Fruit fly (Drosophila melanogaster) whole organism, pupa: ENCODE data around the gene RpL37A.

Source experiments
- CG10348 ChIP-seq: fragments of 200-800 bp; sonication (Bioruptor generic); IDR thresholded peaks from 2 replicates; pipeline ENCODE4 v1.3.6; 2022; ENCODE audit warnings: missing biosample characterization, missing genetic modification characterization
- CG12605 ChIP-seq: fragments of 200-800 bp; sonication (Bioruptor generic); IDR thresholded peaks from 2 replicates; pipeline ENCODE4 v1.3.6; 2022; ENCODE audit warnings: missing biosample characterization, missing genetic modification characterization
- CG13204 ChIP-seq: fragments of 200-800 bp; sonication (Bioruptor generic); optimal IDR thresholded peaks from 2 replicates; lab custom pipeline; 2018; ENCODE audit warnings: missing biosample characterization, mild to moderate bottlenecking, missing genetic modification characterization, moderate library complexity
- CG14655 ChIP-seq: fragments of 200-800 bp; sonication (Bioruptor generic); optimal IDR thresholded peaks from 3 replicates; lab custom pipeline; 2017; ENCODE audit warnings: mild to moderate bottlenecking, missing biosample characterization, missing genetic modification reagents, missing genetic modification characterization
- CG15710 ChIP-seq: fragments of 200-800 bp; sonication (Bioruptor generic); optimal IDR thresholded peaks from 2 replicates; lab custom pipeline; 2018; ENCODE audit warnings: missing biosample characterization, mild to moderate bottlenecking, missing genetic modification characterization, moderate library complexity
- CG17806 ChIP-seq: fragments of 200-800 bp; sonication (Bioruptor generic); optimal IDR thresholded peaks from 2 replicates; lab custom pipeline; 2018; ENCODE audit warnings: missing biosample characterization, mild to moderate bottlenecking, missing genetic modification characterization, moderate library complexity
- CG32121 ChIP-seq: fragments of 200-800 bp; sonication (Bioruptor generic); IDR thresholded peaks from 2 replicates; pipeline ENCODE4 v1.3.6; 2022; ENCODE audit warnings: missing biosample characterization, missing genetic modification characterization
- CG34367 ChIP-seq: fragments of 200-800 bp; sonication (Bioruptor generic); optimal IDR thresholded peaks from 2 replicates; lab custom pipeline; 2018; ENCODE audit warnings: missing biosample characterization, mild to moderate bottlenecking, missing genetic modification characterization
- CG4496 ChIP-seq: fragments of 200-800 bp; sonication (Bioruptor generic); IDR thresholded peaks from 3 replicates; pipeline ENCODE4 v1.3.6; 2022; ENCODE audit warnings: missing biosample characterization, missing genetic modification characterization
- CG8159 ChIP-seq: fragments of 200-800 bp; sonication (Bioruptor generic); optimal IDR thresholded peaks from 3 replicates; lab custom pipeline; 2018; ENCODE audit warnings: missing biosample characterization, mild to moderate bottlenecking, missing genetic modification characterization, moderate library complexity
- CG8301 ChIP-seq: fragments of 200-800 bp; sonication (Bioruptor generic); optimal IDR thresholded peaks from 2 replicates; lab custom pipeline; 2018; ENCODE audit warnings: missing biosample characterization, mild to moderate bottlenecking, missing genetic modification characterization
- CG9948 ChIP-seq: fragments of 200-800 bp; sonication (Bioruptor generic); optimal IDR thresholded peaks from 2 replicates; lab custom pipeline; 2018; ENCODE audit warnings: missing biosample characterization, mild to moderate bottlenecking, missing genetic modification characterization, moderate library complexity
- D1 ChIP-seq: fragments of 200-800 bp; sonication (Bioruptor generic); optimal IDR thresholded peaks from 2 replicates; lab custom pipeline; 2018; ENCODE audit warnings: missing biosample characterization, mild to moderate bottlenecking, missing genetic modification characterization, moderate library complexity
- EcR ChIP-seq: fragments of 200-800 bp; sonication (Bioruptor generic); optimal IDR thresholded peaks from 3 replicates; lab custom pipeline; 2019; ENCODE audit warnings: missing biosample characterization, missing genetic modification characterization, mild to moderate bottlenecking, moderate library complexity, missing genetic modification reagents
- Ets98B ChIP-seq: fragments of 200-800 bp; sonication (Bioruptor generic); IDR thresholded peaks from 2 replicates; pipeline ENCODE4 v1.3.6; 2022; ENCODE audit warnings: missing biosample characterization, missing genetic modification characterization
- Pif1A ChIP-seq: fragments of 200-800 bp; sonication (Bioruptor generic); optimal IDR thresholded peaks from 3 replicates; lab custom pipeline; 2016; ENCODE audit warnings: missing biosample characterization, missing genetic modification characterization
- Pif1B ChIP-seq: fragments of 200-800 bp; sonication (Bioruptor generic); optimal IDR thresholded peaks from 3 replicates; lab custom pipeline; 2016; ENCODE audit warnings: missing biosample characterization, missing genetic modification characterization
- Snoo ChIP-seq: fragments of 200-800 bp; sonication (Bioruptor generic); optimal IDR thresholded peaks from 3 replicates; lab custom pipeline; 2017; ENCODE audit warnings: missing biosample characterization, mild to moderate bottlenecking, missing genetic modification characterization, inconsistent platforms
- fd96Ca ChIP-seq: fragments of 200-800 bp; sonication (Bioruptor generic); IDR thresholded peaks from 3 replicates; pipeline ENCODE4 v1.3.6; 2022; ENCODE audit warnings: missing biosample characterization, missing genetic modification characterization
- gl ChIP-seq: fragments of 200-800 bp; sonication (Bioruptor generic); optimal IDR thresholded peaks from 2 replicates; lab custom pipeline; 2018; ENCODE audit warnings: missing biosample characterization, mild to moderate bottlenecking, missing genetic modification characterization
- rn ChIP-seq: fragments of 200-800 bp; sonication (Bioruptor generic); IDR thresholded peaks from 2 replicates; pipeline ENCODE4 v1.3.6; 2022; ENCODE audit warnings: missing biosample characterization, missing genetic modification characterization

Gene RpL37A

DNA sequence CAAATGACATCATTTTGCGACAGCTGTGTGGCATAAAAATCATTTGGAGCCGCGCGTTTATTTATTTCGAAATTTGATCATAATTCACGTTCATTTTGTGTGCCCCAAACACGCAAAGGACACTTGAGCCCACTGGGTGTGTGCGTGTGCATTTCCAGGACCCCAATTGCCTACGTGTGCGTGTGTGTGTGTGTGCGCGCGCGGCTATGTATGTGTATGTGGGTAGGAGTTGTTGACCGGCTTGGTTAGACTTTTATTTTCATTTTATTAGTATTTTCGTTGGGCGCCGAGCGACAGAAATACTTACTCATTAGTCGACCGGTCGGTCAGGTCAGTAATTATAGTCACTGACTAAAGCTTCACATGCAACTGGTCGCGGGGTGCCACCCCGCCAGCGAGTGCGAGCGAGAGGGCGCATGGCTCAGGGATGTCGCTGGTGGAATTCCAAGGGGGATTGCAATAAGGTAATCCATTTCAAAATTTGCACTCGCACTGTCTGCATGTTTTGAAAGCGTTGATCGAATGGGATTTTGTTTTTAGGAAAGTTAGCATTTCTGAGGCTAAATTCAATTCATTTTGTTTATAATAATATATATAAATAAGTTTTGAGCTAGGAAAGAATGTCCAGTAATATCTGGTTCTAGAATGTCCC, 27.1 kb upstream of the RpL37A start:
- TF ChIP-seq fd96Ca (GFP tag; lab: Robert Waterston, UW) (peak; percentile 87), CG15710 (peak; percentile 61), CG9948 (tag; lab: Kevin White, UChicago) (peak; percentile 60), CG8301 (tag; lab: Kevin White, UChicago) (peak; percentile 60), Pif1A (peak; percentile 80), CG12605 (GFP tag; lab: Robert Waterston, UW) (peak; percentile 68), Snoo (peak; percentile 46), EcR (GFP tag; lab: Kevin White, UChicago) (peak; percentile 87), rn (GFP tag; lab: Robert Waterston, UW) (no peak), CG34367 (tag; lab: Kevin White, UChicago) (peak; percentile 27), CG32121 (GFP tag; lab: Robert Waterston, UW) (peak; percentile 82), CG14655 (peak; percentile 79), gl (tag; lab: Kevin White, UChicago) (peak; percentile 27), CG13204 (GFP tag; lab: Kevin White, UChicago) (peak; percentile 40), Pif1B (GFP tag; lab: Kevin White, UChicago) (peak; percentile 66), CG17806 (tag; lab: Kevin White, UChicago) (peak; percentile 61), Ets98B (GFP tag; lab: Robert Waterston, UW) (peak; percentile 82), CG4496 (GFP tag; lab: Robert Waterston, UW) (peak; percentile 88), D1 (tag; lab: Kevin White, UChicago) (no peak), CG10348 (GFP tag; lab: Robert Waterston, UW) (0 out of 2 replicates have a peak, but pooled peaks have one; percentile 36), CG8159 (tag; lab: Kevin White, UChicago) (peak; percentile 51)

DNA sequence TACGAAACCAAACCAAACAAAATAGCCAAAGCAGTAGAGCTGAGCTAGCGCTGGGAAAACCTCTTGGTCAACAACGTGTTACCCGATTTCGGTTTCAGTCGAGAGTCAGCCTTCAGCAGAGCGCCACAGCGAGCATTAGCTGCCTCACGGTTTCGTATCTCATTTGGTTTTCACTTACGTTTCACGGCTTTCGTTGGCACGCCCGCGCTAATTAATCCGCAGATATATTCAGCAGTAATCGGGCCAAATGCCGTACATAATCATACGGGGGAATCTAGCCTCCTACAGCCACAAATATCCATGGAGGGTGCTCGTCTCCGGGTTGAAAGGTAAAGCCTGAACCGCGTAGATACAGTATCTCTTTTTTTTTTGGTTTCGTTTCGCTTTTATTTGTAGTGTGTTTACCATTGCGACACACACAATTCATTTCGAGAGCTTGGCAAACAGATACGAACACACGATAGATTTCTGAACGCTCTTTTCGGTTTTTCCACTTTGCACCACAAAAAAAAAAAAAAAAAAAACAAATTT, 26.3 kb upstream of the RpL37A start, which contains the start of gene CG31650:
CG31650 (minus strand) TSS at position 352 of the 531 bp plus-strand sequence.
- TF ChIP-seq Ets98B (GFP tag; lab: Robert Waterston, UW) (no peak), Pif1A (no peak), CG34367 (tag; lab: Kevin White, UChicago) (no peak), CG15710 (no peak), CG8159 (tag; lab: Kevin White, UChicago) (no peak), Pif1B (GFP tag; lab: Kevin White, UChicago) (no peak), CG4496 (GFP tag; lab: Robert Waterston, UW) (0 out of 3 replicates have a peak, but pooled peaks have one; percentile 33), CG10348 (GFP tag; lab: Robert Waterston, UW) (no peak), gl (tag; lab: Kevin White, UChicago) (no peak)

DNA sequence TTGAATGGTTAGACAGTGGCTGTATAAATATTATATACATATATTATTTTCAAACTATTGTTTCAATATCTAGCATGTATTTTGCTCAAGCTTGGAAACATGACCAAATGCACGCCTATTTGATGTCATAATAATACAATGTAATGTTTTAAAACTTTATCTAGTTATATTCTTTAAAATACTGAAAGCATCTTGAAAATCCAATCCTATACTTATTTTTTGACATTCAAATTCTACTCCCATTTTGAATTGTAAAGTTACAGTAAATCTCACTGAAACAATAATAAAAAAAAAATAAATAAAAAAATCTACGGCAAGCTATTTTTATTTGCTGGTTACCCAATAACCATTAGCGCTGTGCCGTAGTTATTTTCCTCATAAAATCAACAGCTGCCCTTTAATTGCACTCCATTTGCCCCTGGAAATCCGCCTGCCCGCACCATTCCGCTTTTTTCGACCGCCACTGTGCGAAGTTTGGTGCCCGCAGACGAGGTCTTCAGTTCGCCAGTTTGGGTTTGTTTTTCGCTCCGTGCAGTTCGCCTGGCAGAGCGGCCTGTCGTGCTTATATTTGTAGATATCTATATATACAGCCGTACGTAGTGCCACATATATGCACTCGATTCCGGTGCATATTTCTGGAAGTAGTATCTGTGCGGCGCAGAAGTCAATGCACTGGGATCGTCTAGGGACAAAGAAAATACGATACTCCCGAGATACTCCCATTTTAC, 25.7 kb upstream of the RpL37A start:
- peak; percentile 3 for TF ChIP-seq CG17806 (tag; lab: Kevin White, UChicago)
- peak; percentile 42 for TF ChIP-seq Snoo
- TF ChIP-seq CG14655 = peak; percentile 57
- TF ChIP-seq Pif1A = peak; percentile 52
- no peak for TF ChIP-seq rn (GFP tag; lab: Robert Waterston, UW)
- no peak for TF ChIP-seq gl (tag; lab: Kevin White, UChicago)
- TF ChIP-seq CG8301 (tag; lab: Kevin White, UChicago) = peak; percentile 23
- TF ChIP-seq CG9948 (tag; lab: Kevin White, UChicago) = peak; percentile 9
- TF ChIP-seq Ets98B (GFP tag; lab: Robert Waterston, UW) = peak; percentile 55
- TF ChIP-seq CG12605 (GFP tag; lab: Robert Waterston, UW) = 0 out of 2 replicates have a peak, but pooled peaks have one; percentile 25
- TF ChIP-seq CG4496 (GFP tag; lab: Robert Waterston, UW) = peak; percentile 53
- peak; percentile 0 for TF ChIP-seq CG8159 (tag; lab: Kevin White, UChicago)
- peak; percentile 57 for TF ChIP-seq Pif1B (GFP tag; lab: Kevin White, UChicago)
- peak; percentile 69; the same call in 2 of the 3 replicates for TF ChIP-seq fd96Ca (GFP tag; lab: Robert Waterston, UW)
- TF ChIP-seq CG32121 (GFP tag; lab: Robert Waterston, UW) = peak; percentile 41; the same call in 1 of the 2 replicates
- TF ChIP-seq CG34367 (tag; lab: Kevin White, UChicago) = peak; percentile 5
- TF ChIP-seq EcR (GFP tag; lab: Kevin White, UChicago) = peak; percentile 97
- TF ChIP-seq CG10348 (GFP tag; lab: Robert Waterston, UW) = peak; percentile 25; the same call in 1 of the 2 replicates
- TF ChIP-seq CG13204 (GFP tag; lab: Kevin White, UChicago) = peak; percentile 25
- TF ChIP-seq D1 (tag; lab: Kevin White, UChicago) = no peak
- TF ChIP-seq CG15710 = peak; percentile 10

DNA sequence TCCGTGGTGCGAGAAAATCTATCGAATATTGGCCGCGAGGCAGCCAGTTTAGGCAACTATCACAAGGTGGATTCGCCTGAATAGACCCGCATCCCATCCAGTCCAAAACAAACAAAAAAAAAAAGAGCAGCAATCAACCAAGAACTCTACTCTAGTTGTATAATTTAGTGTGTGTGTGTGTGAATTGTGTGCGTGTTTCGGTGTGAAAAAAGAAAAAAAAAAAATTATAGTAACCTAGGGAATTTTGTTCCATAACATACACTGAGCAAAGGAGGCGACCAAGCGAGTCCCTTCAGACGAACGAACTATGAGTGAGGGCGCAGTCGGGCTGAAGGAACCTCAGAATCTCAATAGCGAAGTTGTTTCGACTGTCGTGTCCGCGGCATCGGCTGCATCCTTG, 24.5 kb upstream of the RpL37A start:
- TF ChIP-seq CG12605 (GFP tag; lab: Robert Waterston, UW) = no peak
- TF ChIP-seq CG13204 (GFP tag; lab: Kevin White, UChicago) = no peak
- no peak for TF ChIP-seq CG32121 (GFP tag; lab: Robert Waterston, UW)
- TF ChIP-seq CG10348 (GFP tag; lab: Robert Waterston, UW) = no peak
- TF ChIP-seq rn (GFP tag; lab: Robert Waterston, UW) = no peak
- no peak for TF ChIP-seq CG34367 (tag; lab: Kevin White, UChicago)
- TF ChIP-seq CG9948 (tag; lab: Kevin White, UChicago) = no peak
- no peak for TF ChIP-seq D1 (tag; lab: Kevin White, UChicago)
- TF ChIP-seq fd96Ca (GFP tag; lab: Robert Waterston, UW) = no peak
- TF ChIP-seq CG4496 (GFP tag; lab: Robert Waterston, UW) = no peak
- TF ChIP-seq Ets98B (GFP tag; lab: Robert Waterston, UW) = no peak
- TF ChIP-seq CG15710 = no peak
- TF ChIP-seq EcR (GFP tag; lab: Kevin White, UChicago) = no peak
- TF ChIP-seq, all 21 proteins: peak for 0
